Fruit fly (Drosophila melanogaster) whole organism, embryonic: ENCODE data around the gene CG31268.

Source experiments
- Abd-B ChIP-seq: fragments of 200-800 bp; sonication (Bioruptor generic); optimal IDR thresholded peaks from 2 replicates; lab custom pipeline; 2018; ENCODE audit warnings: missing biosample characterization, mild to moderate bottlenecking, missing genetic modification characterization, moderate library complexity
- Asciz ChIP-seq: fragments of 200-800 bp; sonication (Bioruptor generic); optimal IDR thresholded peaks from 2 replicates; lab custom pipeline; 2017; ENCODE audit warnings: missing biosample characterization, mild to moderate bottlenecking, missing genetic modification characterization, missing genetic modification reagents
- BtbVII ChIP-seq: fragments of 200-800 bp; sonication (Bioruptor generic); optimal IDR thresholded peaks from 3 replicates; lab custom pipeline; 2017; ENCODE audit warnings: missing biosample characterization, mild to moderate bottlenecking, missing genetic modification characterization
- CG11093 ChIP-seq: fragments of 200-800 bp; sonication (Bioruptor generic); IDR thresholded peaks from 3 replicates; pipeline ENCODE4 v1.3.6; 2022; ENCODE audit warnings: missing biosample characterization, missing genetic modification characterization
- CG12104 ChIP-seq: fragments of 200-800 bp; sonication (Bioruptor generic); optimal IDR thresholded peaks from 3 replicates; lab custom pipeline; 2016; ENCODE audit warnings: missing biosample characterization, missing genetic modification characterization
- CG12155 ChIP-seq: fragments of 200-800 bp; sonication (Bioruptor generic); optimal IDR thresholded peaks from 3 replicates; lab custom pipeline; 2016; ENCODE audit warnings: missing biosample characterization, missing genetic modification characterization
- CG1529 ChIP-seq: fragments of 200-800 bp; sonication (Bioruptor generic); optimal IDR thresholded peaks from 3 replicates; lab custom pipeline; 2018; ENCODE audit warnings: missing biosample characterization, missing genetic modification characterization
- CG18476 ChIP-seq: fragments of 200-800 bp; sonication (Bioruptor generic); optimal IDR thresholded peaks from 2 replicates; lab custom pipeline; 2016; ENCODE audit warnings: missing biosample characterization, mild to moderate bottlenecking, missing genetic modification characterization
- CG2202 ChIP-seq: fragments of 200-800 bp; sonication (Bioruptor generic); optimal IDR thresholded peaks from 2 replicates; lab custom pipeline; 2018; ENCODE audit warnings: missing biosample characterization, mild to moderate bottlenecking, missing genetic modification characterization
- CG31365 ChIP-seq: fragments of 200-800 bp; sonication (Bioruptor generic); optimal IDR thresholded peaks from 2 replicates; lab custom pipeline; 2018; ENCODE audit warnings: missing biosample characterization, mild to moderate bottlenecking, missing genetic modification characterization
- CG34422 ChIP-seq: fragments of 200-800 bp; sonication (Bioruptor generic); IDR thresholded peaks from 3 replicates; pipeline ENCODE4 v1.3.6; 2022; ENCODE audit warnings: missing biosample characterization, missing genetic modification characterization
- CG6791 ChIP-seq: fragments of 200-800 bp; sonication (Bioruptor generic); IDR thresholded peaks from 3 replicates; pipeline ENCODE4 v1.3.6; 2022; ENCODE audit warnings: missing biosample characterization, missing genetic modification characterization; ENCODE audit not compliant: partially characterized antibody
- CG7271 ChIP-seq: fragments of 200-800 bp; sonication (Bioruptor generic); optimal IDR thresholded peaks from 2 replicates; lab custom pipeline; 2018; ENCODE audit warnings: missing biosample characterization, mild to moderate bottlenecking, missing genetic modification characterization, moderate library complexity
- CG7372 ChIP-seq: fragments of 200-800 bp; sonication (Bioruptor generic); IDR thresholded peaks from 2 replicates; pipeline ENCODE4 v1.3.6; 2022; ENCODE audit warnings: missing biosample characterization, missing genetic modification characterization
- CTCF ChIP-seq: fragments of 200-800 bp; sonication (Bioruptor generic); optimal IDR thresholded peaks from 2 replicates; lab custom pipeline; 2017; ENCODE audit warnings: missing biosample characterization, mild to moderate bottlenecking, missing genetic modification characterization, moderate library complexity
- CkIIα-i1 ChIP-seq: fragments of 200-800 bp; sonication (Bioruptor generic); IDR thresholded peaks from 2 replicates; pipeline ENCODE4 v1.3.6; 2022; ENCODE audit warnings: missing biosample characterization, missing genetic modification characterization
- CoRest ChIP-seq: fragments of 200-800 bp; sonication (Bioruptor generic); optimal IDR thresholded peaks from 3 replicates; lab custom pipeline; 2018; ENCODE audit warnings: missing biosample characterization, mild to moderate bottlenecking, missing genetic modification characterization, moderate library complexity
- E2f1 ChIP-seq: fragments of 200-800 bp; sonication (Bioruptor generic); IDR thresholded peaks from 2 replicates; pipeline ENCODE4 v1.3.6; 2022; ENCODE audit warnings: missing biosample characterization, missing genetic modification characterization
- Elba2 ChIP-seq: fragments of 200-800 bp; sonication (Bioruptor generic); optimal IDR thresholded peaks from 3 replicates; lab custom pipeline; 2016; ENCODE audit warnings: missing biosample characterization, missing genetic modification characterization
- Ets65A ChIP-seq: fragments of 200-800 bp; sonication (Bioruptor generic); peaks from one replicate; lab custom pipeline; 2016; ENCODE audit warnings: missing biosample characterization, missing genetic modification characterization
- Fer3 ChIP-seq: fragments of 200-800 bp; sonication (Bioruptor generic); optimal IDR thresholded peaks from 2 replicates; lab custom pipeline; 2018; ENCODE audit warnings: missing biosample characterization, mild to moderate bottlenecking, missing genetic modification characterization, moderate library complexity
- Kr ChIP-seq: fragments of 200-800 bp; sonication (Bioruptor generic); optimal IDR thresholded peaks from 2 replicates; lab custom pipeline; 2017; ENCODE audit warnings: missing biosample characterization, mild to moderate bottlenecking, missing genetic modification characterization
- MTF-1 ChIP-seq: fragments of 200-800 bp; sonication (Bioruptor generic); optimal IDR thresholded peaks from 2 replicates; lab custom pipeline; 2018; ENCODE audit warnings: missing biosample characterization, mild to moderate bottlenecking, missing genetic modification characterization, borderline replicate concordance
- Med ChIP-seq: fragments of 200-800 bp; sonication (Bioruptor generic); peaks from one replicate; lab custom pipeline; 2016; ENCODE audit warnings: missing biosample characterization, missing genetic modification characterization, mild to moderate bottlenecking, inconsistent platforms, moderate library complexity
- NFAT ChIP-seq: fragments of 200-800 bp; sonication (Bioruptor generic); IDR thresholded peaks from 2 replicates; pipeline ENCODE4 v1.3.6; 2022; ENCODE audit warnings: missing biosample characterization, missing genetic modification characterization
- Optix ChIP-seq: fragments of 200-800 bp; sonication (Bioruptor generic); IDR thresholded peaks from 3 replicates; pipeline ENCODE4 v1.3.6; 2022; ENCODE audit warnings: missing biosample characterization, missing genetic modification characterization
- Usf ChIP-seq: fragments of 200-800 bp; sonication (Bioruptor generic); optimal IDR thresholded peaks from 2 replicates; lab custom pipeline; 2017; ENCODE audit warnings: missing genotype, missing biosample characterization, missing genetic modification characterization
- Xrp1 ChIP-seq: fragments of 200-800 bp; sonication (Bioruptor generic); IDR thresholded peaks from 2 replicates; pipeline ENCODE4 v1.3.6; 2022; ENCODE audit warnings: missing biosample characterization, missing genetic modification characterization
- abd-A ChIP-seq: fragments of 200-800 bp; sonication (Bioruptor generic); optimal IDR thresholded peaks from 3 replicates; lab custom pipeline; 2019; ENCODE audit warnings: missing biosample characterization, mild to moderate bottlenecking, missing genetic modification characterization, moderate library complexity
- aop ChIP-seq: fragments of 200-800 bp; sonication (Bioruptor generic); IDR thresholded peaks from 2 replicates; pipeline ENCODE4 v1.3.6; 2022; ENCODE audit warnings: missing biosample characterization, missing genetic modification characterization
- ato ChIP-seq: fragments of 200-800 bp; sonication (Bioruptor generic); IDR thresholded peaks from 2 replicates; pipeline ENCODE4 v1.3.6; 2022; ENCODE audit warnings: missing biosample characterization, missing genetic modification characterization; ENCODE audit not compliant: partially characterized antibody
- bcd ChIP-seq: fragments of 200-800 bp; sonication (Bioruptor generic); optimal IDR thresholded peaks from 2 replicates; lab custom pipeline; 2017; ENCODE audit warnings: missing biosample characterization, mild to moderate bottlenecking, missing genetic modification characterization
- bigmax ChIP-seq: fragments of 200-800 bp; sonication (Bioruptor generic); optimal IDR thresholded peaks from 2 replicates; lab custom pipeline; 2018; ENCODE audit warnings: missing biosample characterization, mild to moderate bottlenecking, missing genetic modification characterization
- ci ChIP-seq: fragments of 200-800 bp; sonication (Bioruptor generic); IDR thresholded peaks from 3 replicates; pipeline ENCODE4 v1.3.6; 2022; ENCODE audit warnings: missing biosample characterization, missing genetic modification characterization
- crol ChIP-seq: fragments of 200-800 bp; sonication (Bioruptor generic); IDR thresholded peaks from 2 replicates; pipeline ENCODE4 v1.3.6; 2022; ENCODE audit warnings: missing biosample characterization, missing genetic modification characterization
- eve ChIP-seq, 2 experiments: fragments of >200 bp; optimal IDR thresholded peaks; 2 replicates each; lab custom pipeline; 2017; ENCODE audit warnings: missing biosample characterization in 2 of 2, missing genetic modification characterization in 2 of 2
- fru ChIP-seq: fragments of >200 bp; optimal IDR thresholded peaks from 2 replicates; lab custom pipeline; 2017
- lbe ChIP-seq: fragments of 200-800 bp; sonication (Bioruptor generic); optimal IDR thresholded peaks from 2 replicates; lab custom pipeline; 2016; ENCODE audit warnings: missing biosample characterization, mild to moderate bottlenecking, missing genetic modification characterization
- luna ChIP-seq: fragments of 200-800 bp; sonication (Bioruptor generic); optimal IDR thresholded peaks from 2 replicates; lab custom pipeline; 2016; ENCODE audit warnings: missing biosample characterization, missing genetic modification characterization
- nau ChIP-seq: fragments of 200-800 bp; sonication (Bioruptor generic); optimal IDR thresholded peaks from 3 replicates; lab custom pipeline; 2017; ENCODE audit warnings: missing biosample characterization, mild to moderate bottlenecking, missing genetic modification characterization, missing genetic modification reagents
- nerfin-1 ChIP-seq: fragments of 200-800 bp; sonication (Bioruptor generic); optimal IDR thresholded peaks from 3 replicates; lab custom pipeline; 2019; ENCODE audit warnings: missing biosample characterization, mild to moderate bottlenecking, missing genetic modification characterization, moderate library complexity
- pnt ChIP-seq: fragments of 200-800 bp; sonication (Bioruptor generic); optimal IDR thresholded peaks from 3 replicates; lab custom pipeline; 2016; ENCODE audit warnings: missing biosample characterization, missing genetic modification characterization
- pum ChIP-seq: fragments of 200-800 bp; sonication (Bioruptor generic); optimal IDR thresholded peaks from 2 replicates; lab custom pipeline; 2016; ENCODE audit warnings: missing biosample characterization, missing genetic modification characterization
- ranshi ChIP-seq: fragments of 200-800 bp; sonication (Bioruptor generic); IDR thresholded peaks from 2 replicates; pipeline ENCODE4 v1.3.6; 2022; ENCODE audit warnings: missing biosample characterization, missing genetic modification characterization
- sima ChIP-seq: fragments of 200-800 bp; sonication (Bioruptor generic); optimal IDR thresholded peaks from 2 replicates; lab custom pipeline; 2016; ENCODE audit warnings: missing biosample characterization, missing genetic modification characterization
- sob ChIP-seq: fragments of 200-800 bp; sonication (Bioruptor generic); IDR thresholded peaks from 2 replicates; pipeline ENCODE4 v1.3.6; 2022; ENCODE audit warnings: missing biosample characterization, missing genetic modification characterization
- stc ChIP-seq: fragments of 200-800 bp; sonication (Bioruptor generic); IDR thresholded peaks from 2 replicates; pipeline ENCODE4 v1.3.6; 2022; ENCODE audit warnings: missing biosample characterization, missing genetic modification characterization
- trh ChIP-seq: fragments of 200-800 bp; sonication (Bioruptor generic); optimal IDR thresholded peaks from 2 replicates; lab custom pipeline; 2016; ENCODE audit warnings: missing biosample characterization, missing genetic modification characterization
- vfl ChIP-seq: fragments of 200-800 bp; sonication (Bioruptor generic); optimal IDR thresholded peaks from 2 replicates; lab custom pipeline; 2016; ENCODE audit warnings: missing biosample characterization, missing genetic modification characterization
- vnd ChIP-seq: fragments of 200-800 bp; sonication (Bioruptor generic); IDR thresholded peaks from 3 replicates; pipeline ENCODE4 v1.3.6; 2022; ENCODE audit warnings: missing biosample characterization, missing genetic modification characterization; ENCODE audit not compliant: partially characterized antibody
- yki ChIP-seq: fragments of >200 bp; optimal IDR thresholded peaks from 3 replicates; lab custom pipeline; 2018
- z ChIP-seq: fragments of 200-800 bp; sonication (Bioruptor generic); IDR thresholded peaks from 3 replicates; pipeline ENCODE4 v1.3.6; 2022; ENCODE audit warnings: missing biosample characterization, missing genetic modification characterization

The CG31268 gene

DNA sequence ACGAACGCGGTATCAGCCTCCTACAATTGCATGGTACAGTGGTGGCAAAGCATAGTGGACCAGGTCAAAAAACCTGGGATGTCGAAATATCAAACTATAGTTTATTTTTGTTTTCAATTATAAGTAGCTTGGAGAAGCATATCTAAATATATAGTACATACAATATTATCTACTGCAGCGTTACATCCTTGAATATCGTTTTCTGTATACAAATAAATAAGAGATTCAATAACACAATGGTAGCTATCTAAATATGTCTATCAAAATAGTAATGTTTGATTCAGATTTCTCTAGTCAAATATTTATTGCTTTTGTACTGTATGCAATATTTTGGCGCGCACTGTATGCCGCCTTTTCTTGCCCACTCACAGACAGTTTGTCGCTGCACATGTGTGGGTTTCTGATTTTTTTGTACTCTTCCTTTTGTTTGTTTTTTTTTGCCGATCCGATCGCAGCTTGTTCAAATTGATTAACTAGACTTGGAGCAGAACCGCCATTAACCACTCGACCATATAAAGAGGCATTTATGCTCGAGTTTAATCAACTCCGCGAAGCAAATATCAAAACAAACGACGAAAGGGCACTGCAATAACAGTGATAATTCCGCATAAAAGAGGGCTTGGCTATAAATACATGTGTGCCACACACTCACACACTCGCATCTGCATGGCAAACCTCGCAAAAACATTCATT, 49.2 kb downstream of the CG31268 start (continued):
- TF ChIP-seq ci (GFP tag; lab: Robert Waterston, UW) = peak; percentile 95
- TF ChIP-seq CG12155 (GFP tag; lab: Kevin White, UChicago) = peak; percentile 87
- no peak for TF ChIP-seq bigmax (GFP tag; lab: Kevin White, UChicago)
- peak; percentile 95 for TF ChIP-seq BtbVII (GFP tag; lab: Kevin White, UChicago)
- TF ChIP-seq fru (lab: Kevin White, UChicago) = no peak
- peak; percentile 74; the same call in 2 of the 3 replicates for TF ChIP-seq z (GFP tag; lab: Robert Waterston, UW)
- TF ChIP-seq CkIIα-i1 = peak; percentile 63; the same call in 1 of the 2 replicates
- TF ChIP-seq eve (GFP tag; optimal IDR thresholded peaks at IDR 0.05; lab: Kevin White, UChicago) = no peak
- TF ChIP-seq Elba2 (GFP tag; lab: Kevin White, UChicago) = peak; percentile 39
- TF ChIP-seq Ets65A (GFP tag; lab: Kevin White, UChicago) = peak; percentile 96
- peak; percentile 94 for TF ChIP-seq CG12104 (GFP tag; lab: Kevin White, UChicago)
- TF ChIP-seq vfl = peak; percentile 90
- peak; percentile 85 for TF ChIP-seq NFAT (GFP tag; lab: Robert Waterston, UW)
- TF ChIP-seq trh (GFP tag; lab: Kevin White, UChicago) = peak; percentile 85
- peak; percentile 97 for TF ChIP-seq Med
- TF ChIP-seq pum (GFP tag; lab: Kevin White, UChicago) = peak; percentile 87
- peak; percentile 94 for TF ChIP-seq nerfin-1
- TF ChIP-seq crol (GFP tag; lab: Robert Waterston, UW) = peak; percentile 59
- TF ChIP-seq CG11093 (GFP tag; lab: Robert Waterston, UW) = peak; percentile 88
- TF ChIP-seq ato (GFP tag; lab: Robert Waterston, UW) = no peak
- peak; percentile 95 for TF ChIP-seq CG2202
- TF ChIP-seq lbe (GFP tag; lab: Kevin White, UChicago) = peak; percentile 89
- peak; percentile 97 for TF ChIP-seq nau
- TF ChIP-seq bcd (GFP tag; lab: Kevin White, UChicago) = peak; percentile 96
- TF ChIP-seq MTF-1 = peak; percentile 71
- TF ChIP-seq CG7271 (tag; lab: Kevin White, UChicago) = no peak
- TF ChIP-seq sima (GFP tag; lab: Kevin White, UChicago) = peak; percentile 82
- TF ChIP-seq Fer3 (tag; lab: Kevin White, UChicago) = peak; percentile 91
- TF ChIP-seq aop = no peak
- no peak for TF ChIP-seq yki
- TF ChIP-seq CG7372 = peak; percentile 88
- peak; percentile 87 for TF ChIP-seq Usf (GFP tag; lab: Kevin White, UChicago)
- TF ChIP-seq Xrp1 = peak; percentile 97
- TF ChIP-seq sob (GFP tag; lab: Robert Waterston, UW) = peak; percentile 91
- peak; percentile 94 for TF ChIP-seq CG18476
- TF ChIP-seq Kr = peak; percentile 66
- peak; percentile 96 for TF ChIP-seq CG1529 (GFP tag; lab: Kevin White, UChicago)
- peak; percentile 94 for TF ChIP-seq stc (GFP tag; lab: Robert Waterston, UW)
- peak; percentile 72 for TF ChIP-seq luna
- TF ChIP-seq Optix (GFP tag; lab: Robert Waterston, UW) = peak; percentile 85
- TF ChIP-seq Asciz (GFP tag; lab: Kevin White, UChicago) = peak; percentile 97
- TF ChIP-seq pnt (GFP tag; lab: Kevin White, UChicago) = peak; percentile 87
- no peak for TF ChIP-seq abd-A
- TF ChIP-seq ranshi (GFP tag; lab: Robert Waterston, UW) = peak; percentile 93
- no peak for TF ChIP-seq vnd (GFP tag; lab: Robert Waterston, UW)
- peak; percentile 90 for TF ChIP-seq Abd-B
- TF ChIP-seq CG6791 = no peak
- peak; percentile 71 for TF ChIP-seq CTCF (GFP tag; lab: Kevin White, UChicago)
- peak; percentile 80 for TF ChIP-seq CG31365 (tag; lab: Kevin White, UChicago)
- peak; percentile 96 for TF ChIP-seq CoRest (tag; lab: Kevin White, UChicago)
- TF ChIP-seq CG34422 (GFP tag; lab: Robert Waterston, UW) = peak; percentile 94
- TF ChIP-seq E2f1 (GFP tag; lab: Robert Waterston, UW) = peak; percentile 94
